Worm (Caenorhabditis elegans) whole organism, L1 larva: ENCODE measurements around the gene Y54G2A.41.

ENCODE experiments used
- ama-1 ChIP-seq: fragments of 150-350 bp; optimal IDR thresholded peaks from 2 replicates; lab custom pipeline; 2014
- skn-1 ChIP-seq: fragments of 150-350 bp; optimal IDR thresholded peaks from 2 replicates; lab custom pipeline; 2014; ENCODE audit warnings: missing biosample characterization, missing genetic modification characterization
- sox-4 ChIP-seq: sonication (generic microtip); optimal IDR thresholded peaks from 2 replicates; lab custom pipeline; 2016; ENCODE audit warnings: missing genetic modification characterization, missing compliant biosample characterization

ce11 chrIV:2729957-2730356 lies 21.7 kb upstream of the Y54G2A.41 start, which contains the start of gene Y94H6A.2:
- TF ChIP-seq ama-1 (lab: Kevin White, UChicago): no peak
- TF ChIP-seq sox-4 (tag; lab: Kevin White, UChicago): no peak
- TF ChIP-seq skn-1: no peak
